Worm (Caenorhabditis elegans): ENCODE data around the gene Y4C6A.4.
"Not testable (repeated sequence)": the region's sequence is repeated elsewhere in the genome, so short reads cannot be mapped to it uniquely, and the experiment has no call there.

The Y4C6A.4 gene

DNA sequence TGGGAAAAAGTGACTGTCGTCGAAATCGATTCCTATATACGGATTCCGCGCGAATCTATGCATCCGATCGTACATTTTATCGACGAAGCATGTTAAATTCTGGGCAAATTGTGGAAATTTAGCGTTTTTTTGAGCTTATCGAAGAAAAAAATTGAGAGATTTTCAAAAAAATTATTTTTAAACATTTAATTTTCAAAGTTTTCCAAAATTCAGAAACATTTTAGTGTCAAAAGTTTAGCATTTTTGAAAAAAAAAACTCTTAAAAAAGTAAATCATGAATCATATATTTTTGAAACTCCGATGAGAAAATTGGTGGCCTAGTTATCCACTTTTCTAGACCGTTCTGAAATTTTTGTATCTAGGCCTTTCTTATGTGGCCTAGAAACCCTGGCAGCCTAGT is 38.3 kb downstream of the Y4C6A.4 start, which contains the start of gene B0273.115:
TSS of gene B0273.115 (minus strand) at position 101 of the 400 bp plus-strand sequence.
- not testable (repeated sequence) for TF ChIP-seq vab-15, nhr-12, rnt-1 (tag; optimal IDR thresholded peaks at IDR 0.05)

ce11 chrIV:5492196-5492595 is 39.4 kb downstream of the Y4C6A.4 start:
- no peak for TF ChIP-seq ets-5 (GFP tag; IDR thresholded peaks at IDR 0.05)
- no peak for TF ChIP-seq lin-15B (tag; optimal IDR thresholded peaks at IDR 0.05)
- TF ChIP-seq hpl-2 (GFP tag; optimal IDR thresholded peaks at IDR 0.05) = no peak
- TF ChIP-seq nhr-28 (tag; optimal IDR thresholded peaks at IDR 0.05) = no peak
- TF ChIP-seq efl-1 (optimal IDR thresholded peaks at IDR 0.05) = no peak
- no peak for TF ChIP-seq efl-1 (GFP tag; optimal IDR thresholded peaks at IDR 0.05 in 1 of 2)
- no peak for TF ChIP-seq Y116A8C.19 (tag; optimal IDR thresholded peaks at IDR 0.05; ENCODE audit: borderline replicate concordance)
- no peak for TF ChIP-seq unc-98 (GFP tag; IDR thresholded peaks at IDR 0.05)
- TF ChIP-seq skn-1 (tag; optimal IDR thresholded peaks at IDR 0.05) = no peak
- TF ChIP-seq unc-30 (tag; optimal IDR thresholded peaks at IDR 0.05) = no peak

DNA sequence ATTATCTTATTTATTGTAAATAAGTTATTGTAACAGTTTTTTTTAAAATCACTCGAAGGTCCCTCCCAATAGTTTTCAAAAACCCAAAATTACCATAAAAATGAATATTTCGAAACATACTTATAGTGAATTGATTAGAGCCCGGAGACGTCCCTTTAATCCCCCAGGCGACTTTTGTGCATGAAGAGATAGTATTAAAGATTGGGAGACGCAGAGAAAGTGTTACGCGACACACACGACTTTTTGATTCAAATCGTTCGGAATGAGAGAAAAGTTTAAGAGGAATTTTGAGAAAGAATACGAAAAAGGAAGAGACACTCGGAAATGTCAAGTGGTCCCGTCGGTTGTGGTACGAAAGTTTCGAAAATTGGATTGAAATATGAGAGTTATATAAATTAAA is 40.4 kb downstream of the Y4C6A.4 start:
- no peak for TF ChIP-seq mef-2 (tag; optimal IDR thresholded peaks at IDR 0.05)
- no peak for TF ChIP-seq nhr-20 (tag; optimal IDR thresholded peaks at IDR 0.05)
- no peak for TF ChIP-seq unc-130 (tag; optimal IDR thresholded peaks at IDR 0.05)
- no peak for TF ChIP-seq swsn-7 (tag; optimal IDR thresholded peaks at IDR 0.05)
- TF ChIP-seq aly-2 (tag; optimal IDR thresholded peaks at IDR 0.05) = no peak
- no peak for TF ChIP-seq tbx-2 (tag; optimal IDR thresholded peaks at IDR 0.05)
- TF ChIP-seq Y116A8C.19 (tag; optimal IDR thresholded peaks at IDR 0.05; ENCODE audit: borderline replicate concordance) = no peak
- no peak for TF ChIP-seq ceh-8 (GFP tag; optimal IDR thresholded peaks at IDR 0.05)
- TF ChIP-seq lin-13 (GFP tag; optimal IDR thresholded peaks at IDR 0.05) = no peak

- TF ChIP-seq lin-14 (GFP tag; optimal IDR thresholded peaks at IDR 0.05) (no peak), efl-3 (GFP tag; optimal IDR thresholded peaks at IDR 0.05) (no peak), nhr-76 (tag; optimal IDR thresholded peaks at IDR 0.05) (no peak), nhr-90 (tag; optimal IDR thresholded peaks at IDR 0.05; ENCODE audit: poor library complexity) (no peak), hlh-17 (GFP tag; optimal IDR thresholded peaks at IDR 0.05; ENCODE audit: borderline replicate concordance) (no peak), egl-13 (tag; optimal IDR thresholded peaks at IDR 0.05) (no peak), skn-1 (tag; optimal IDR thresholded peaks at IDR 0.05) (no peak), nhr-77 (tag; optimal IDR thresholded peaks at IDR 0.05) (no peak)
These were observed 40.9 kb downstream of the Y4C6A.4 start, which contains the start of gene B0273.1 for ce11 chrIV:5493692-5494091. Gene B0273.1, plus strand, starts transcription at chrIV:5493992.

DNA sequence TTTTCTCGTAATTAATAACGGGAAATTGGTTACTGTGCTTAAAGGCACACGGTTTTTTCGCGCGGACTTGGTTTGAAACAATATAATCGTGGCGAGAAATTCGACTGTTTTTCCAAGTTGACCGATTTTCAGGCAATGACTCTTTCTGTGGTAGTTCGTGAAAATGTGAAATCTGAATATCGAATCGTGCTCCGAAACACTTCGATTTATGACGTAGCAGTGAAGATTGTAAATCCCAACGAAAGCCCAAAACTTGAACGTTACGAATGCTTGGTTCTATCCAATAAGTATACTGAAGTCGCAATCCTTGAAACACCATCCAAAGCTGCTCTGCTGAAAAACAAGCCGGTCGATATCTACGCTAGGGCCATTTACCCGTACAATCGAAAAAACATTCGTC is 41.3 kb downstream of the Y4C6A.4 start:
- TF ChIP-seq efl-1 (optimal IDR thresholded peaks at IDR 0.05) (no peak), efl-1 (GFP tag; optimal IDR thresholded peaks at IDR 0.05 in 1 of 2) (peak in 1 of 2 experiments; percentile 54), fkh-8 (tag; optimal IDR thresholded peaks at IDR 0.05) (no peak)

DNA sequence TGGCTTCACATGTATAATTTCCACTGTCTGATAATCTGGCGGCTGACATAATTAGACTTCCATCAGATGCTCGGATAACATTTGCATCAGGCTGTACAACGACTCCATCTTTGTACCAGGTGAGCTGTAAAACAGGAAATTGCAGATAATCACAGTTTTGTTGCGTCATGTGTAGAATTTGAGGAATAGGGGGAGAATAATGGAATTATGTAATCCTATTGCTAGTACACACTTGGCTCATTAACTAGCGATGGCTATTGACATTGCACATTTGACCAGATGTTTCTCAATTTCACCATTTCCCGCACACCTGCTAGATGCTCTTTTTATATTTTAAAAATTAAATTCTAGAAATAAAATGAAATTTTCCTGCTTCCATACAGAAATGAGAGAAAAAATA is 48.6 kb downstream of the Y4C6A.4 start:
- no peak for TF ChIP-seq ceh-63 (GFP tag; optimal IDR thresholded peaks at IDR 0.05)

- TF ChIP-seq lin-39 (tag; optimal IDR thresholded peaks at IDR 0.05) = no peak
- no peak for TF ChIP-seq ceh-88 (GFP tag; IDR thresholded peaks at IDR 0.05)
- TF ChIP-seq tlp-1 (tag; optimal IDR thresholded peaks at IDR 0.05) = no peak
- no peak for TF ChIP-seq alr-1 (tag; optimal IDR thresholded peaks at IDR 0.05; ENCODE audit: borderline replicate concordance)
- no peak for TF ChIP-seq blmp-1 (tag; optimal IDR thresholded peaks at IDR 0.05)
- no peak for TF ChIP-seq nhr-11 (tag; optimal IDR thresholded peaks at IDR 0.05)
- no peak for TF ChIP-seq mef-2 (tag; optimal IDR thresholded peaks at IDR 0.05)
- TF ChIP-seq mab-9 (GFP tag; IDR thresholded peaks at IDR 0.05) = no peak
- no peak for TF ChIP-seq elt-2 (tag; optimal IDR thresholded peaks at IDR 0.05)
- TF ChIP-seq nhr-28 (tag; optimal IDR thresholded peaks at IDR 0.05) = no peak
- no peak for TF ChIP-seq fkh-10 (GFP tag; optimal IDR thresholded peaks at IDR 0.05)
- no peak for TF ChIP-seq pag-3 (tag; optimal IDR thresholded peaks at IDR 0.05; ENCODE audit: borderline replicate concordance, insufficient read depth)
These were observed 49.8 kb downstream of the Y4C6A.4 start for ce11 chrIV:5502610-5503009.

Data from whole organism, L1 larva.